Fruit fly (Drosophila melanogaster) whole organism, embryonic: ENCODE measurements around the gene CG14442.

ENCODE experiments used
- B-H1 ChIP-seq: fragments of 200-800 bp; sonication (Bioruptor generic); IDR thresholded peaks from 3 replicates; pipeline ENCODE4 v1.3.6; 2022; ENCODE audit warnings: missing biosample characterization, missing genetic modification characterization
- BEAF-32 ChIP-seq: fragments of 200-800 bp; sonication (Bioruptor generic); optimal IDR thresholded peaks from 3 replicates; lab custom pipeline; 2017; ENCODE audit warnings: missing biosample characterization, missing genetic modification characterization, mild to moderate bottlenecking, moderate library complexity, missing genetic modification reagents
- Bteb2 ChIP-seq: fragments of 200-800 bp; sonication (Bioruptor generic); optimal IDR thresholded peaks from 2 replicates; lab custom pipeline; 2016; ENCODE audit warnings: missing biosample characterization, missing genetic modification characterization
- CG10462 ChIP-seq: fragments of 200-800 bp; sonication (Bioruptor generic); optimal IDR thresholded peaks from 2 replicates; lab custom pipeline; 2016; ENCODE audit warnings: missing biosample characterization, missing genetic modification characterization
- CG12071 ChIP-seq: fragments of 200-800 bp; sonication (Bioruptor generic); optimal IDR thresholded peaks from 3 replicates; lab custom pipeline; 2018; ENCODE audit warnings: missing biosample characterization, mild to moderate bottlenecking, missing genetic modification characterization
- CG13894 ChIP-seq: fragments of 200-800 bp; sonication (Bioruptor generic); optimal IDR thresholded peaks from 3 replicates; lab custom pipeline; 2018; ENCODE audit warnings: missing biosample characterization, mild to moderate bottlenecking, missing genetic modification characterization, moderate library complexity
- CG32767 ChIP-seq: fragments of 200-800 bp; sonication (Bioruptor generic); IDR thresholded peaks from 2 replicates; pipeline ENCODE4 v1.3.6; 2022; ENCODE audit warnings: missing biosample characterization, missing genetic modification characterization
- CG3281 ChIP-seq: fragments of 200-800 bp; sonication (Bioruptor generic); optimal IDR thresholded peaks from 3 replicates; lab custom pipeline; 2017; ENCODE audit warnings: missing biosample characterization, mild to moderate bottlenecking, missing genetic modification characterization
- CG34422 ChIP-seq: fragments of 200-800 bp; sonication (Bioruptor generic); IDR thresholded peaks from 3 replicates; pipeline ENCODE4 v1.3.6; 2022; ENCODE audit warnings: missing biosample characterization, missing genetic modification characterization
- CG6813 ChIP-seq: fragments of 200-800 bp; sonication (Bioruptor generic); optimal IDR thresholded peaks from 2 replicates; lab custom pipeline; 2017; ENCODE audit warnings: missing biosample characterization, missing genetic modification characterization, mild to moderate bottlenecking, moderate library complexity, missing genetic modification reagents
- CG7357 ChIP-seq: fragments of 200-800 bp; sonication (Bioruptor generic); IDR thresholded peaks from 3 replicates; pipeline ENCODE4 v1.3.6; 2022; ENCODE audit warnings: missing biosample characterization, missing genetic modification characterization
- CG7839 ChIP-seq: fragments of 200-800 bp; sonication (Bioruptor generic); optimal IDR thresholded peaks from 3 replicates; lab custom pipeline; 2018; ENCODE audit warnings: missing biosample characterization, mild to moderate bottlenecking, missing genetic modification characterization, moderate library complexity
- CG7963 ChIP-seq: fragments of 200-800 bp; sonication (Bioruptor generic); IDR thresholded peaks from 3 replicates; pipeline ENCODE4 v1.3.6; 2022; ENCODE audit warnings: missing biosample characterization, missing genetic modification characterization; ENCODE audit not compliant: partially characterized antibody
- CG8290 ChIP-seq, 3 experiments: fragments of 200-800 bp; sonication (Bioruptor generic); optimal IDR thresholded peaks; 2 replicates each; lab custom pipeline; 2016 to 2019; ENCODE audit warnings: missing biosample characterization in 3 of 3, missing genetic modification characterization in 3 of 3, mild to moderate bottlenecking in 2 of 3, moderate library complexity in 1 of 3
- CG8924 ChIP-seq: fragments of 200-800 bp; optimal IDR thresholded peaks from 3 replicates; lab custom pipeline; 2019; ENCODE audit warnings: missing biosample characterization, mild to moderate bottlenecking, missing genetic modification characterization, moderate library complexity
- Dbx ChIP-seq: fragments of 200-800 bp; sonication (Bioruptor generic); IDR thresholded peaks from 3 replicates; pipeline ENCODE4 v1.3.6; 2022; ENCODE audit warnings: missing biosample characterization, missing genetic modification characterization
- Dref ChIP-seq: fragments of 200-800 bp; sonication (Bioruptor generic); IDR thresholded peaks from 2 replicates; pipeline ENCODE4 v1.3.6; 2022; ENCODE audit warnings: missing biosample characterization, missing genetic modification characterization
- Elba2 ChIP-seq: fragments of 200-800 bp; sonication (Bioruptor generic); optimal IDR thresholded peaks from 3 replicates; lab custom pipeline; 2016; ENCODE audit warnings: missing biosample characterization, missing genetic modification characterization
- MBD-R2 ChIP-seq: fragments of 200-800 bp; sonication (Bioruptor generic); IDR thresholded peaks from 2 replicates; pipeline ENCODE4 v1.3.6; 2022; ENCODE audit warnings: missing biosample characterization, missing genetic modification characterization
- MTF-1 ChIP-seq: fragments of 200-800 bp; sonication (Bioruptor generic); optimal IDR thresholded peaks from 2 replicates; lab custom pipeline; 2018; ENCODE audit warnings: missing biosample characterization, mild to moderate bottlenecking, missing genetic modification characterization, borderline replicate concordance
- NFAT ChIP-seq: fragments of 200-800 bp; sonication (Bioruptor generic); IDR thresholded peaks from 2 replicates; pipeline ENCODE4 v1.3.6; 2022; ENCODE audit warnings: missing biosample characterization, missing genetic modification characterization
- Pdp1 ChIP-seq, 2 experiments: fragments of 200-800 bp; sonication (Bioruptor generic); optimal IDR thresholded peaks; 3 replicates each; lab custom pipeline; 2016; ENCODE audit warnings: missing biosample characterization in 2 of 2, missing genetic modification characterization in 2 of 2, mild to moderate bottlenecking in 1 of 2, moderate library complexity in 1 of 2
- Scr ChIP-seq: fragments of 200-800 bp; sonication (Bioruptor generic); IDR thresholded peaks from 2 replicates; pipeline ENCODE4 v1.3.6; 2022; ENCODE audit warnings: missing biosample characterization, missing genetic modification characterization; ENCODE audit not compliant: partially characterized antibody
- Trl ChIP-seq, 3 experiments: fragments of >200 bp in 2 of 3; fragments of 200-800 bp in 1 of 3; sonication (Bioruptor generic) in 1 of 3; optimal IDR thresholded peaks; 2 replicates in 1 of 3; 3 replicates in 2 of 3; lab custom pipeline; 2016 to 2017; ENCODE audit warnings: missing biosample characterization in 1 of 3, missing genetic modification characterization in 1 of 3
- amos ChIP-seq: fragments of 200-800 bp; sonication (Bioruptor generic); IDR thresholded peaks from 2 replicates; pipeline ENCODE4 v1.3.6; 2022; ENCODE audit warnings: missing biosample characterization, missing genetic modification characterization; ENCODE audit not compliant: partially characterized antibody
- ato ChIP-seq: fragments of 200-800 bp; sonication (Bioruptor generic); IDR thresholded peaks from 2 replicates; pipeline ENCODE4 v1.3.6; 2022; ENCODE audit warnings: missing biosample characterization, missing genetic modification characterization; ENCODE audit not compliant: partially characterized antibody
- ci ChIP-seq: fragments of 200-800 bp; sonication (Bioruptor generic); IDR thresholded peaks from 3 replicates; pipeline ENCODE4 v1.3.6; 2022; ENCODE audit warnings: missing biosample characterization, missing genetic modification characterization
- crp ChIP-seq, 2 experiments: fragments of 200-800 bp; sonication (Bioruptor generic); optimal IDR thresholded peaks; 2 replicates in 1 of 2; 3 replicates in 1 of 2; lab custom pipeline; 2017; ENCODE audit warnings: missing biosample characterization in 2 of 2, missing genetic modification characterization in 2 of 2, mild to moderate bottlenecking in 1 of 2, moderate library complexity in 1 of 2
- en ChIP-seq: fragments of 200-800 bp; sonication (Bioruptor generic); optimal IDR thresholded peaks from 2 replicates; lab custom pipeline; 2016; ENCODE audit warnings: missing biosample characterization, missing genetic modification characterization
- gcm ChIP-seq: fragments of 200-800 bp; sonication (Bioruptor generic); optimal IDR thresholded peaks from 2 replicates; lab custom pipeline; 2019; ENCODE audit warnings: missing biosample characterization, mild to moderate bottlenecking, missing genetic modification characterization, moderate library complexity
- gfzf ChIP-seq: fragments of 200-800 bp; sonication (Bioruptor generic); optimal IDR thresholded peaks from 2 replicates; lab custom pipeline; 2016; ENCODE audit warnings: missing biosample characterization, mild to moderate bottlenecking, missing genetic modification characterization, moderate library complexity
- grn ChIP-seq: fragments of 200-800 bp; sonication (Bioruptor generic); optimal IDR thresholded peaks from 3 replicates; lab custom pipeline; 2017; ENCODE audit warnings: missing biosample characterization, missing genetic modification characterization
- gsb-n ChIP-seq: fragments of 200-800 bp; sonication (Bioruptor generic); optimal IDR thresholded peaks from 3 replicates; lab custom pipeline; 2018; ENCODE audit warnings: missing biosample characterization, mild to moderate bottlenecking, missing genetic modification characterization
- gt ChIP-seq: fragments of 200-800 bp; sonication (Bioruptor generic); IDR thresholded peaks from 2 replicates; pipeline ENCODE4 v1.3.6; 2022; ENCODE audit warnings: missing biosample characterization, missing genetic modification characterization
- hkb ChIP-seq, 2 experiments: fragments of 200-800 bp in 1 of 2; fragments of >200 bp in 1 of 2; sonication (Bioruptor generic) in 1 of 2; IDR thresholded peaks in 1 of 2; optimal IDR thresholded peaks in 1 of 2; 2 replicates each; pipeline versions ENCODE4 v1.3.6 to Lab custom; 2017 to 2022; ENCODE audit warnings: missing biosample characterization in 1 of 2, missing genetic modification characterization in 1 of 2
- insv ChIP-seq, 2 experiments: fragments of 200-800 bp; sonication (Bioruptor generic); optimal IDR thresholded peaks; 3 replicates each; lab custom pipeline; 2016 to 2018; ENCODE audit warnings: missing biosample characterization in 2 of 2, missing genetic modification characterization in 2 of 2
- jing ChIP-seq: fragments of 200-800 bp; sonication (Bioruptor generic); optimal IDR thresholded peaks from 2 replicates; lab custom pipeline; 2018; ENCODE audit warnings: missing biosample characterization, mild to moderate bottlenecking, missing genetic modification characterization
- lbe ChIP-seq: fragments of 200-800 bp; sonication (Bioruptor generic); optimal IDR thresholded peaks from 2 replicates; lab custom pipeline; 2016; ENCODE audit warnings: missing biosample characterization, mild to moderate bottlenecking, missing genetic modification characterization
- p53 ChIP-seq: fragments of 200-800 bp; sonication (Bioruptor generic); optimal IDR thresholded peaks from 2 replicates; lab custom pipeline; 2016; ENCODE audit warnings: missing biosample characterization, missing genetic modification characterization
- sens ChIP-seq: fragments of 200-800 bp; sonication (Bioruptor generic); peaks from one replicate; lab custom pipeline; 2016; ENCODE audit warnings: missing biosample characterization, missing genetic modification characterization
- slp2 ChIP-seq: fragments of 200-800 bp; sonication (Bioruptor generic); optimal IDR thresholded peaks from 2 replicates; lab custom pipeline; 2016; ENCODE audit warnings: missing biosample characterization, missing genetic modification characterization
- sug ChIP-seq: fragments of 200-800 bp; optimal IDR thresholded peaks from 2 replicates; lab custom pipeline; 2019; ENCODE audit warnings: missing biosample characterization, mild to moderate bottlenecking, missing genetic modification characterization, moderate library complexity
- twi ChIP-seq: fragments of 200-800 bp; optimal IDR thresholded peaks from 2 replicates; lab custom pipeline; 2019; ENCODE audit warnings: missing biosample characterization, mild to moderate bottlenecking, missing genetic modification characterization, moderate library complexity
- unpg ChIP-seq: fragments of 200-800 bp; sonication (Bioruptor generic); optimal IDR thresholded peaks from 3 replicates; lab custom pipeline; 2018; ENCODE audit warnings: missing biosample characterization, mild to moderate bottlenecking, missing genetic modification characterization, moderate library complexity
- vfl ChIP-seq: fragments of 200-800 bp; sonication (Bioruptor generic); optimal IDR thresholded peaks from 2 replicates; lab custom pipeline; 2016; ENCODE audit warnings: missing biosample characterization, missing genetic modification characterization
- zen ChIP-seq: fragments of 200-800 bp; sonication (Bioruptor generic); optimal IDR thresholded peaks from 3 replicates; lab custom pipeline; 2018; ENCODE audit warnings: missing biosample characterization, mild to moderate bottlenecking, missing genetic modification characterization, moderate library complexity

The CG14442 gene

dm6 chrX:6700990-6701530 lies 6.3 kb upstream of the CG14442 start:
- no peak for TF ChIP-seq sens (GFP tag; lab: Kevin White, UChicago)
- TF ChIP-seq MTF-1 (GFP tag; lab: Kevin White, UChicago): no peak
- TF ChIP-seq grn (GFP tag; lab: Kevin White, UChicago): peak; percentile 30
- TF ChIP-seq Elba2: peak; percentile 86
- TF ChIP-seq CG3281 (GFP tag; lab: Kevin White, UChicago): no peak
- TF ChIP-seq NFAT (GFP tag; lab: Robert Waterston, UW): no peak
- no peak for TF ChIP-seq B-H1 (GFP tag; lab: Robert Waterston, UW)
- no peak for TF ChIP-seq Dref (GFP tag; lab: Robert Waterston, UW)
- no peak for TF ChIP-seq Dbx (GFP tag; lab: Robert Waterston, UW)
- TF ChIP-seq vfl (GFP tag; lab: Kevin White, UChicago): no peak
- TF ChIP-seq insv (GFP tag; optimal IDR thresholded peaks at IDR 0.05; lab: Kevin White, UChicago): peak in 1 of 2 experiments; percentile 89
- TF ChIP-seq hkb (optimal IDR thresholded peaks at IDR 0.05; lab: Kevin White, UChicago): no peak
- no peak for TF ChIP-seq hkb (GFP tag; IDR thresholded peaks at IDR 0.05; lab: Robert Waterston, UW)
- no peak for TF ChIP-seq CG8924 (tag; lab: Kevin White, UChicago)
- no peak for TF ChIP-seq CG6813 (GFP tag; lab: Kevin White, UChicago)
- TF ChIP-seq sug: no peak
- TF ChIP-seq BEAF-32 (GFP tag; lab: Kevin White, UChicago): no peak
- TF ChIP-seq CG7357 (GFP tag; lab: Robert Waterston, UW): no peak
- no peak for TF ChIP-seq en (GFP tag; lab: Kevin White, UChicago)
- no peak for TF ChIP-seq CG32767
- TF ChIP-seq unpg (GFP tag; lab: Kevin White, UChicago): no peak
- TF ChIP-seq Bteb2 (GFP tag; lab: Kevin White, UChicago): no peak
- no peak for TF ChIP-seq gsb-n (tag; lab: Kevin White, UChicago)
- no peak for TF ChIP-seq Scr (GFP tag; lab: Robert Waterston, UW)
- TF ChIP-seq gcm: no peak
- TF ChIP-seq CG10462 (GFP tag; lab: Kevin White, UChicago): no peak
- TF ChIP-seq CG8290 (GFP tag; optimal IDR thresholded peaks at IDR 0.05; lab: Kevin White, UChicago): no peak
- no peak for TF ChIP-seq CG8290 (tag; optimal IDR thresholded peaks at IDR 0.05; lab: Kevin White, UChicago)
- no peak for TF ChIP-seq ato (GFP tag; lab: Robert Waterston, UW)
- TF ChIP-seq slp2: no peak
- TF ChIP-seq amos (GFP tag; lab: Robert Waterston, UW): no peak
- no peak for TF ChIP-seq twi (tag; lab: Kevin White, UChicago)
- TF ChIP-seq lbe (GFP tag; lab: Kevin White, UChicago): no peak
- no peak for TF ChIP-seq CG7963
- TF ChIP-seq ci (GFP tag; lab: Robert Waterston, UW): no peak
- TF ChIP-seq Trl (optimal IDR thresholded peaks at IDR 0.05; lab: Kevin White, UChicago): no peak
- TF ChIP-seq Trl (GFP tag; optimal IDR thresholded peaks at IDR 0.05; lab: Kevin White, UChicago): no peak
- TF ChIP-seq p53 (GFP tag; lab: Kevin White, UChicago): peak; percentile 58
- TF ChIP-seq gt: no peak
- peak; percentile 4 for TF ChIP-seq zen (tag; lab: Kevin White, UChicago)
- no peak for TF ChIP-seq gfzf (GFP tag; lab: Kevin White, UChicago)
- TF ChIP-seq CG12071 (GFP tag; lab: Kevin White, UChicago): no peak
- TF ChIP-seq CG13894 (tag; lab: Kevin White, UChicago): no peak
- TF ChIP-seq CG34422 (GFP tag; lab: Robert Waterston, UW): no peak
- TF ChIP-seq jing (GFP tag; lab: Kevin White, UChicago): no peak
- TF ChIP-seq CG7839: no peak
- TF ChIP-seq Pdp1 (GFP tag; optimal IDR thresholded peaks at IDR 0.05; lab: Kevin White, UChicago): peak in 1 of 2 experiments; percentile 86
- TF ChIP-seq MBD-R2: no peak
- TF ChIP-seq crp (GFP tag; optimal IDR thresholded peaks at IDR 0.05; lab: Kevin White, UChicago): no peak
